Worm (Caenorhabditis elegans): ENCODE results near the gene C02B10.3.
"Not testable (repeated sequence)": the region's sequence is repeated elsewhere in the genome, so short reads cannot be mapped to it uniquely, and the experiment has no call there.

The C02B10.3 gene

ce11 chrIV:5089795-5090528, 13.1 kb downstream of the C02B10.3 start:
- TF ChIP-seq lin-38 (GFP tag; IDR thresholded peaks at IDR 0.05) (peak; percentile 76), egl-43 (GFP tag; IDR thresholded peaks at IDR 0.05) (peak; percentile 9; the same call in 1 of the 2 replicates), hlh-11 (tag; optimal IDR thresholded peaks at IDR 0.05) (peak; percentile 57), mep-1 (tag; optimal IDR thresholded peaks at IDR 0.05) (peak; percentile 12), snpc-1.2 (GFP tag; IDR thresholded peaks at IDR 0.05) (peak; percentile 86), dve-1 (tag; optimal IDR thresholded peaks at IDR 0.05; ENCODE audit: insufficient read depth) (peak; percentile 30), daf-16 (tag; optimal IDR thresholded peaks at IDR 0.05) (peak; percentile 66), pqm-1 (tag; optimal IDR thresholded peaks at IDR 0.05) (peak; percentile 62), aha-1 (tag) (peak; percentile 30), lsy-2 (tag; optimal IDR thresholded peaks at IDR 0.05) (peak in 1 of 2 experiments; percentile 78), mes-2 (tag; optimal IDR thresholded peaks at IDR 0.05; ENCODE audit: poor library complexity, severe bottlenecking) (peak; percentile 46), arid-1 (GFP tag; conservative IDR thresholded peaks at IDR 0.05) (peak; percentile 34; the same call in 1 of the 2 replicates), duxl-1 (tag; optimal IDR thresholded peaks at IDR 0.05; ENCODE audit: poor library complexity) (peak; percentile 30), hmg-1.1 (GFP tag; IDR thresholded peaks at IDR 0.05) (0 out of 2 replicates have a peak, but pooled peaks have one; percentile 29), dmd-6 (GFP tag; IDR thresholded peaks at IDR 0.05) (peak; percentile 27; the same call in 1 of the 2 replicates), nhr-28 (tag; optimal IDR thresholded peaks at IDR 0.05) (peak; percentile 21)
- TF ChIP-seq daf-16 (GFP tag; optimal IDR thresholded peaks at IDR 0.05), result not testable (repeated sequence)

ce11 chrIV:5088814-5089322, 14.2 kb downstream of the C02B10.3 start, which contains the start of gene ivd-1:
Gene ivd-1, minus strand, starts transcription at chrIV:5088864.
- TF ChIP-seq ces-1 (GFP tag; optimal IDR thresholded peaks at IDR 0.05), result no peak
- TF ChIP-seq nhr-6 (tag; optimal IDR thresholded peaks at IDR 0.05), result no peak
- peak; percentile 38 for TF ChIP-seq mes-2 (tag; optimal IDR thresholded peaks at IDR 0.05; ENCODE audit: poor library complexity, severe bottlenecking)
- TF ChIP-seq unc-62 (GFP tag; optimal IDR thresholded peaks at IDR 0.05 in 1 of 2), result peak in 1 of 2 experiments; percentile 68
- TF ChIP-seq unc-62 (tag; optimal IDR thresholded peaks at IDR 0.05), result no peak
- no peak for TF ChIP-seq skn-1 (tag; optimal IDR thresholded peaks at IDR 0.05)
- no peak for TF ChIP-seq ama-1 (optimal IDR thresholded peaks at IDR 0.05)
- no peak for TF ChIP-seq lin-39 (tag; optimal IDR thresholded peaks at IDR 0.05)
- no peak for TF ChIP-seq cey-2 (tag; optimal IDR thresholded peaks at IDR 0.05; ENCODE audit: borderline replicate concordance, insufficient read depth)
- no peak for TF ChIP-seq nhr-28 (tag; optimal IDR thresholded peaks at IDR 0.05)
- TF ChIP-seq nhr-42 (GFP tag; IDR thresholded peaks at IDR 0.05), result no peak
- no peak for TF ChIP-seq ZK546.5 (tag; optimal IDR thresholded peaks at IDR 0.05)
- TF ChIP-seq rbr-2 (tag; optimal IDR thresholded peaks at IDR 0.05), result no peak
- no peak for TF ChIP-seq lim-7 (GFP tag; IDR thresholded peaks at IDR 0.05)
- no peak for TF ChIP-seq F37D6.2 (tag; optimal IDR thresholded peaks at IDR 0.05)
- TF ChIP-seq F44E2.7 (GFP tag; IDR thresholded peaks at IDR 0.05), result no peak
- no peak for TF ChIP-seq fkh-10 (GFP tag; optimal IDR thresholded peaks at IDR 0.05)
- TF ChIP-seq aha-1 (tag), result peak; percentile 46
- TF ChIP-seq sdz-12 (GFP tag; optimal IDR thresholded peaks at IDR 0.05), result no peak
- TF ChIP-seq ctbp-1 (GFP tag; IDR thresholded peaks at IDR 0.05), result no peak
- TF ChIP-seq mdl-1 (tag; optimal IDR thresholded peaks at IDR 0.05), result peak in 1 of 2 experiments; percentile 77
- TF ChIP-seq mep-1 (tag; optimal IDR thresholded peaks at IDR 0.05), result peak; percentile 50
- peak in 1 of 2 experiments; percentile 48 for TF ChIP-seq lsy-2 (tag; optimal IDR thresholded peaks at IDR 0.05)
- TF ChIP-seq hlh-30 (tag; optimal IDR thresholded peaks at IDR 0.05; ENCODE audit: insufficient read depth), result peak; percentile 88
- no peak for TF ChIP-seq daf-16 (GFP tag; optimal IDR thresholded peaks at IDR 0.05)
- peak; percentile 60 for TF ChIP-seq daf-16 (tag; optimal IDR thresholded peaks at IDR 0.05)
- peak; percentile 29 for TF ChIP-seq nhr-48 (tag; optimal IDR thresholded peaks at IDR 0.05)
- TF ChIP-seq dmd-6 (GFP tag; IDR thresholded peaks at IDR 0.05), result peak; percentile 83
- no peak for TF ChIP-seq nhr-111 (GFP tag; optimal IDR thresholded peaks at IDR 0.05)
- peak; percentile 75 for TF ChIP-seq dve-1 (tag; optimal IDR thresholded peaks at IDR 0.05; ENCODE audit: insufficient read depth)
- TF ChIP-seq hlh-11 (tag; optimal IDR thresholded peaks at IDR 0.05), result peak; percentile 77
- no peak for TF ChIP-seq aly-2 (tag; optimal IDR thresholded peaks at IDR 0.05)
- TF ChIP-seq pqm-1 (tag; optimal IDR thresholded peaks at IDR 0.05), result peak; percentile 21
- TF ChIP-seq set-16 (GFP tag; IDR thresholded peaks at IDR 0.05), result no peak
- TF ChIP-seq mxl-3 (GFP tag; optimal IDR thresholded peaks at IDR 0.05), result peak; percentile 75
- 0 out of 2 replicates have a peak, but pooled peaks have one; percentile 14 for TF ChIP-seq snpc-1.2 (GFP tag; IDR thresholded peaks at IDR 0.05)
- no peak for TF ChIP-seq ceh-44 (GFP tag; IDR thresholded peaks at IDR 0.05)
- no peak for TF ChIP-seq php-3 (GFP tag; IDR thresholded peaks at IDR 0.05)
- no peak for TF ChIP-seq vab-7 (GFP tag; IDR thresholded peaks at IDR 0.05)

All from whole organism, L4 larva.